Fruit fly (Drosophila melanogaster) whole organism, pupa: ENCODE results near the gene NP15.6.

Experiments used
- CG10348 ChIP-seq: fragments of 200-800 bp; sonication (Bioruptor generic); IDR thresholded peaks from 2 replicates; pipeline ENCODE4 v1.3.6; 2022; ENCODE audit warnings: missing biosample characterization, missing genetic modification characterization
- CG12605 ChIP-seq: fragments of 200-800 bp; sonication (Bioruptor generic); IDR thresholded peaks from 2 replicates; pipeline ENCODE4 v1.3.6; 2022; ENCODE audit warnings: missing biosample characterization, missing genetic modification characterization
- CG14655 ChIP-seq: fragments of 200-800 bp; sonication (Bioruptor generic); optimal IDR thresholded peaks from 3 replicates; lab custom pipeline; 2017; ENCODE audit warnings: mild to moderate bottlenecking, missing biosample characterization, missing genetic modification reagents, missing genetic modification characterization
- CG4496 ChIP-seq: fragments of 200-800 bp; sonication (Bioruptor generic); IDR thresholded peaks from 3 replicates; pipeline ENCODE4 v1.3.6; 2022; ENCODE audit warnings: missing biosample characterization, missing genetic modification characterization
- CG8301 ChIP-seq: fragments of 200-800 bp; sonication (Bioruptor generic); optimal IDR thresholded peaks from 2 replicates; lab custom pipeline; 2018; ENCODE audit warnings: missing biosample characterization, mild to moderate bottlenecking, missing genetic modification characterization
- EcR ChIP-seq: fragments of 200-800 bp; sonication (Bioruptor generic); optimal IDR thresholded peaks from 3 replicates; lab custom pipeline; 2019; ENCODE audit warnings: missing biosample characterization, missing genetic modification characterization, mild to moderate bottlenecking, moderate library complexity, missing genetic modification reagents
- Ets98B ChIP-seq: fragments of 200-800 bp; sonication (Bioruptor generic); IDR thresholded peaks from 2 replicates; pipeline ENCODE4 v1.3.6; 2022; ENCODE audit warnings: missing biosample characterization, missing genetic modification characterization
- Pif1A ChIP-seq: fragments of 200-800 bp; sonication (Bioruptor generic); optimal IDR thresholded peaks from 3 replicates; lab custom pipeline; 2016; ENCODE audit warnings: missing biosample characterization, missing genetic modification characterization
- Snoo ChIP-seq: fragments of 200-800 bp; sonication (Bioruptor generic); optimal IDR thresholded peaks from 3 replicates; lab custom pipeline; 2017; ENCODE audit warnings: missing biosample characterization, mild to moderate bottlenecking, missing genetic modification characterization, inconsistent platforms
- gl ChIP-seq: fragments of 200-800 bp; sonication (Bioruptor generic); optimal IDR thresholded peaks from 2 replicates; lab custom pipeline; 2018; ENCODE audit warnings: missing biosample characterization, mild to moderate bottlenecking, missing genetic modification characterization

DNA sequence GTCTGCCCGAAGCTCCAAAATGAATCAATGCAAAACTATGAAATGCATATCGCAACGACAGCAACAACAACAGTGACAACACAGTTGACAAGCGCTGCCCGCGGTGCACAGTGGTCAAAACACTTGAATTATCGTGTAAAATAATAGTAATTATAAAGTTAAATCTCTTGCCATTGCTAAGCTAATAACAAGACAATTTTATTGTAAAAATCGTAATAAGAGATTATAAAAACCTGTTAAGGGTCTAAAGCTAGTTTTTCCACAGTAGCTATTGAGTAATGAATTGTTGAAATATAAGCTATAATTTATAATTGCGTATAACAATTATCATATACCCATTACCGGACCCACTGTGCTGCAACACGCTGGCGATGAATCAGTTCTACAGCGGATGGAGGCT, 45.8 kb downstream of the NP15.6 start:
- TF ChIP-seq gl (tag; lab: Kevin White, UChicago) (peak; percentile 84), CG14655 (peak; percentile 91), Pif1A (GFP tag; lab: Kevin White, UChicago) (peak; percentile 93), CG10348 (GFP tag; lab: Robert Waterston, UW) (peak; percentile 61; the same call in 1 of the 2 replicates), CG8301 (tag; lab: Kevin White, UChicago) (peak; percentile 88), Snoo (peak; percentile 60), Ets98B (GFP tag; lab: Robert Waterston, UW) (peak; percentile 87), EcR (no peak), CG12605 (GFP tag; lab: Robert Waterston, UW) (peak; percentile 85), CG4496 (GFP tag; lab: Robert Waterston, UW) (peak; percentile 93)
